Worm (Caenorhabditis elegans) whole organism, L1 larva: ENCODE results near the gene srx-131.

Experiments
- alr-1 ChIP-seq: fragments of 200-800 bp; sonication (Bioruptor generic); optimal IDR thresholded peaks from 2 replicates; lab custom pipeline; 2018; ENCODE audit warnings: borderline replicate concordance, mild to moderate bottlenecking, missing genetic modification characterization, missing compliant biosample characterization
- aly-2 ChIP-seq: fragments of 150-350 bp; optimal IDR thresholded peaks from 2 replicates; lab custom pipeline; 2014; ENCODE audit warnings: missing biosample characterization, missing genetic modification characterization
- efl-1 ChIP-seq, 4 experiments: fragments of 150-350 bp; optimal IDR thresholded peaks in 3 of 4; peaks in 1 of 4; 1 replicate in 1 of 4; 2 replicates in 3 of 4; lab custom pipeline; 2014; ENCODE audit warnings: missing biosample characterization in 2 of 4, missing genetic modification characterization in 2 of 4, missing genetic modification reagents in 2 of 4
- fkh-10 ChIP-seq: sonication (generic microtip); optimal IDR thresholded peaks from 2 replicates; lab custom pipeline; 2017; ENCODE audit warnings: missing biosample characterization, missing genetic modification reagents, missing genetic modification characterization
- lin-35 ChIP-seq, 2 experiments: fragments of 150-350 bp; optimal IDR thresholded peaks; 2 replicates each; lab custom pipeline; 2014; ENCODE audit warnings: missing biosample characterization in 2 of 2, missing genetic modification characterization in 2 of 2, missing genetic modification reagents in 2 of 2
- lir-3 ChIP-seq: sonication (generic microtip); optimal IDR thresholded peaks from 2 replicates; lab custom pipeline; 2016; ENCODE audit warnings: mild to moderate bottlenecking, missing genetic modification characterization, moderate library complexity, missing compliant biosample characterization; ENCODE audit not compliant: poor library complexity
- mdl-1 ChIP-seq, 2 experiments: fragments of 150-350 bp; optimal IDR thresholded peaks; 2 replicates each; lab custom pipeline; 2014 to 2017; ENCODE audit warnings: missing biosample characterization in 2 of 2, missing genetic modification characterization in 2 of 2, inconsistent platforms in 1 of 2
- nhr-12 ChIP-seq: sonication (generic microtip); optimal IDR thresholded peaks from 2 replicates; lab custom pipeline; 2017; ENCODE audit warnings: missing biosample characterization, missing genetic modification characterization
- nhr-237 ChIP-seq: fragments of 150-350 bp; optimal IDR thresholded peaks from 2 replicates; lab custom pipeline; 2014; ENCODE audit warnings: missing biosample characterization, missing genetic modification characterization
- sup-37 ChIP-seq: fragments of 200-800 bp; sonication (Bioruptor generic); optimal IDR thresholded peaks from 2 replicates; lab custom pipeline; 2018; ENCODE audit warnings: mild to moderate bottlenecking, missing genetic modification characterization, missing compliant biosample characterization

DNA sequence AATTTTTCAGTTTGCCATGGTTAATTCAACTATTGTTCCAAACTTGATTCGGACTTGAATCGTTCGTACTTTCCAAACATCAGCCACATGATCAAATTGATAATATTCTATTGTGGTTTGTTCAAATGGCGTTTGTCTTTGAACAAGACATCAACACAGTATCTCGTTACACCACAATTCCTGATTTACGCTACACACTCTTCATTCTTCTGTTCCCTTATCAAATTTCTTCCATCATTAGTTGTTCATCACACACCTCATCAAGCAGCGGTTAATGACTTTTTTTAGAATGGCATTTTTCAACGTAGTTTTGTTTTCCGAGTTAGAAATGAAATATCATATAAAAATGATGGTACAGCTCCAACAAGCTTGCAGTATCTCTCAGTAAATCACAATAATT, 33.0 kb downstream of the srx-131 start:
- no peak for TF ChIP-seq fkh-10 (GFP tag; lab: Kevin White, UChicago)
- TF ChIP-seq lin-35 (GFP tag; optimal IDR thresholded peaks at IDR 0.05; lab: Kevin White, UChicago) = peak in 1 of 2 experiments; percentile 20
- no peak for TF ChIP-seq aly-2 (tag; lab: Kevin White, UChicago)
- no peak for TF ChIP-seq efl-1 (optimal IDR thresholded peaks at IDR 0.05; lab: Kevin White, UChicago)
- no peak for TF ChIP-seq efl-1 (GFP tag; optimal IDR thresholded peaks at IDR 0.05 in 1 of 2; lab: Kevin White, UChicago)
- TF ChIP-seq alr-1 (tag; lab: Kevin White, UChicago) = no peak
- TF ChIP-seq sup-37 (GFP tag; lab: Kevin White, UChicago) = no peak
- TF ChIP-seq lir-3 (tag; lab: Kevin White, UChicago) = no peak
- no peak for TF ChIP-seq nhr-12 (tag; lab: Kevin White, UChicago)
- TF ChIP-seq nhr-237 (tag; lab: Kevin White, UChicago) = no peak
- peak in 1 of 2 experiments; percentile 13 for TF ChIP-seq mdl-1 (tag; optimal IDR thresholded peaks at IDR 0.05; lab: Kevin White, UChicago)
